Fruit fly (Drosophila melanogaster) whole organism, embryonic: ENCODE measurements around the gene CG6048.
A peak's percentile ranks its signal among the peaks of the same experiment; 100 is the strongest.

Experiments used
- Bdp1 ChIP-seq: fragments of 200-800 bp; sonication (Bioruptor generic); optimal IDR thresholded peaks from 3 replicates; lab custom pipeline; 2016; ENCODE audit warnings: missing biosample characterization, missing genetic modification characterization
- Blimp-1 ChIP-seq: fragments of 200-800 bp; sonication (Bioruptor generic); optimal IDR thresholded peaks from 3 replicates; lab custom pipeline; 2018; ENCODE audit warnings: missing biosample characterization, missing genetic modification characterization, mild to moderate bottlenecking, moderate library complexity, missing genetic modification reagents
- BtbVII ChIP-seq: fragments of 200-800 bp; sonication (Bioruptor generic); optimal IDR thresholded peaks from 3 replicates; lab custom pipeline; 2017; ENCODE audit warnings: missing biosample characterization, mild to moderate bottlenecking, missing genetic modification characterization
- Bteb2 ChIP-seq: fragments of 200-800 bp; sonication (Bioruptor generic); optimal IDR thresholded peaks from 2 replicates; lab custom pipeline; 2016; ENCODE audit warnings: missing biosample characterization, missing genetic modification characterization
- CG10267 ChIP-seq: fragments of 200-800 bp; sonication (Bioruptor generic); optimal IDR thresholded peaks from 2 replicates; lab custom pipeline; 2018; ENCODE audit warnings: missing biosample characterization, mild to moderate bottlenecking, missing genetic modification characterization, moderate library complexity
- CG11723 ChIP-seq: fragments of 200-800 bp; sonication (Bioruptor generic); optimal IDR thresholded peaks from 2 replicates; lab custom pipeline; 2017; ENCODE audit warnings: missing biosample characterization, mild to moderate bottlenecking, missing genetic modification characterization
- CG12104 ChIP-seq: fragments of 200-800 bp; sonication (Bioruptor generic); optimal IDR thresholded peaks from 3 replicates; lab custom pipeline; 2016; ENCODE audit warnings: missing biosample characterization, missing genetic modification characterization
- CG13287 ChIP-seq: fragments of 200-800 bp; sonication (Bioruptor generic); IDR thresholded peaks from 2 replicates; pipeline ENCODE4 v1.3.6; 2022; ENCODE audit warnings: missing biosample characterization, missing genetic modification characterization; ENCODE audit not compliant: partially characterized antibody
- CG14710 ChIP-seq: fragments of 200-800 bp; sonication (Bioruptor generic); optimal IDR thresholded peaks from 3 replicates; lab custom pipeline; 2019; ENCODE audit warnings: missing biosample characterization, mild to moderate bottlenecking, missing genetic modification characterization, moderate library complexity
- CG15479 ChIP-seq: fragments of 200-800 bp; sonication (Bioruptor generic); optimal IDR thresholded peaks from 3 replicates; lab custom pipeline; 2019; ENCODE audit warnings: missing biosample characterization, mild to moderate bottlenecking, missing genetic modification characterization, moderate library complexity
- CG1603 ChIP-seq: fragments of 200-800 bp; sonication (Bioruptor generic); optimal IDR thresholded peaks from 2 replicates; lab custom pipeline; 2019; ENCODE audit warnings: missing biosample characterization, mild to moderate bottlenecking, missing genetic modification characterization, moderate library complexity
- CG16813 ChIP-seq: fragments of 200-800 bp; sonication (Bioruptor generic); IDR thresholded peaks from 3 replicates; pipeline ENCODE4 v1.3.6; 2022; ENCODE audit warnings: missing biosample characterization, missing genetic modification characterization; ENCODE audit not compliant: partially characterized antibody
- CG17186 ChIP-seq: fragments of 200-800 bp; sonication (Bioruptor generic); optimal IDR thresholded peaks from 3 replicates; lab custom pipeline; 2017; ENCODE audit warnings: missing biosample characterization, missing genetic modification reagents, missing genetic modification characterization
- CG17912 ChIP-seq: fragments of 200-800 bp; sonication (Bioruptor generic); optimal IDR thresholded peaks from 2 replicates; lab custom pipeline; 2018; ENCODE audit warnings: missing biosample characterization, mild to moderate bottlenecking, missing genetic modification characterization
- CG2199 ChIP-seq: fragments of 200-800 bp; sonication (Bioruptor generic); IDR thresholded peaks from 3 replicates; pipeline ENCODE4 v1.3.6; 2022; ENCODE audit warnings: missing biosample characterization, missing genetic modification characterization
- CG31365 ChIP-seq: fragments of 200-800 bp; sonication (Bioruptor generic); optimal IDR thresholded peaks from 2 replicates; lab custom pipeline; 2018; ENCODE audit warnings: missing biosample characterization, mild to moderate bottlenecking, missing genetic modification characterization
- CG33213 ChIP-seq: fragments of 200-800 bp; sonication (Bioruptor generic); optimal IDR thresholded peaks from 3 replicates; lab custom pipeline; 2016; ENCODE audit warnings: missing biosample characterization, missing genetic modification characterization
- CG42726 ChIP-seq: fragments of 200-800 bp; sonication (Bioruptor generic); IDR thresholded peaks from 2 replicates; pipeline ENCODE4 v1.3.6; 2022; ENCODE audit warnings: missing biosample characterization, missing genetic modification characterization; ENCODE audit not compliant: partially characterized antibody
- CG7357 ChIP-seq: fragments of 200-800 bp; sonication (Bioruptor generic); IDR thresholded peaks from 3 replicates; pipeline ENCODE4 v1.3.6; 2022; ENCODE audit warnings: missing biosample characterization, missing genetic modification characterization
- CG7745 ChIP-seq: fragments of 200-800 bp; sonication (Bioruptor generic); optimal IDR thresholded peaks from 2 replicates; lab custom pipeline; 2018; ENCODE audit warnings: missing biosample characterization, mild to moderate bottlenecking, missing genetic modification characterization, moderate library complexity
- CHES-1-like ChIP-seq: fragments of 200-800 bp; sonication (Bioruptor generic); optimal IDR thresholded peaks from 2 replicates; lab custom pipeline; 2016; ENCODE audit warnings: missing biosample characterization, missing genetic modification characterization
- Dek ChIP-seq: fragments of 200-800 bp; sonication (Bioruptor generic); optimal IDR thresholded peaks from 3 replicates; lab custom pipeline; 2019; ENCODE audit warnings: missing biosample characterization, mild to moderate bottlenecking, missing genetic modification characterization, moderate library complexity
- Dp ChIP-seq: fragments of 200-800 bp; sonication (Bioruptor generic); optimal IDR thresholded peaks from 2 replicates; lab custom pipeline; 2018; ENCODE audit warnings: missing biosample characterization, mild to moderate bottlenecking, missing genetic modification characterization, moderate library complexity
- Ets65A ChIP-seq: fragments of 200-800 bp; sonication (Bioruptor generic); peaks from one replicate; lab custom pipeline; 2016; ENCODE audit warnings: missing biosample characterization, missing genetic modification characterization
- Lhr ChIP-seq: fragments of 200-800 bp; sonication (Bioruptor generic); optimal IDR thresholded peaks from 3 replicates; lab custom pipeline; 2017; ENCODE audit warnings: mild to moderate bottlenecking, missing biosample characterization, missing genetic modification reagents, missing genetic modification characterization
- Med ChIP-seq: fragments of 200-800 bp; sonication (Bioruptor generic); peaks from one replicate; lab custom pipeline; 2016; ENCODE audit warnings: missing biosample characterization, missing genetic modification characterization, mild to moderate bottlenecking, inconsistent platforms, moderate library complexity
- Pdp1 ChIP-seq, 2 experiments: fragments of 200-800 bp; sonication (Bioruptor generic); optimal IDR thresholded peaks; 3 replicates each; lab custom pipeline; 2016; ENCODE audit warnings: missing biosample characterization in 2 of 2, missing genetic modification characterization in 2 of 2, mild to moderate bottlenecking in 1 of 2, moderate library complexity in 1 of 2
- Side ChIP-seq: fragments of 200-800 bp; sonication (Bioruptor generic); optimal IDR thresholded peaks from 2 replicates; lab custom pipeline; 2016; ENCODE audit warnings: missing biosample characterization, missing genetic modification characterization
- Spps ChIP-seq: fragments of 200-800 bp; sonication (Bioruptor generic); optimal IDR thresholded peaks from 2 replicates; lab custom pipeline; 2018; ENCODE audit warnings: missing biosample characterization, mild to moderate bottlenecking, missing genetic modification characterization
- Vsx1 ChIP-seq: fragments of 200-800 bp; sonication (Bioruptor generic); optimal IDR thresholded peaks from 2 replicates; lab custom pipeline; 2017; ENCODE audit warnings: missing biosample characterization, mild to moderate bottlenecking, missing genetic modification characterization, missing genetic modification reagents
- amos ChIP-seq: fragments of 200-800 bp; sonication (Bioruptor generic); IDR thresholded peaks from 2 replicates; pipeline ENCODE4 v1.3.6; 2022; ENCODE audit warnings: missing biosample characterization, missing genetic modification characterization; ENCODE audit not compliant: partially characterized antibody
- chn ChIP-seq: fragments of 200-800 bp; sonication (Bioruptor generic); optimal IDR thresholded peaks from 2 replicates; lab custom pipeline; 2016; ENCODE audit warnings: missing biosample characterization, missing genetic modification characterization
- ci ChIP-seq: fragments of 200-800 bp; sonication (Bioruptor generic); IDR thresholded peaks from 3 replicates; pipeline ENCODE4 v1.3.6; 2022; ENCODE audit warnings: missing biosample characterization, missing genetic modification characterization
- exex ChIP-seq: fragments of 200-800 bp; sonication (Bioruptor generic); optimal IDR thresholded peaks from 4 replicates; lab custom pipeline; 2018; ENCODE audit warnings: missing biosample characterization, mild to moderate bottlenecking, missing genetic modification characterization, moderate library complexity
- fd102C ChIP-seq: fragments of 200-800 bp; sonication (Bioruptor generic); optimal IDR thresholded peaks from 2 replicates; lab custom pipeline; 2018; ENCODE audit warnings: missing biosample characterization, mild to moderate bottlenecking, missing genetic modification characterization, moderate library complexity
- gfzf ChIP-seq: fragments of 200-800 bp; sonication (Bioruptor generic); optimal IDR thresholded peaks from 2 replicates; lab custom pipeline; 2016; ENCODE audit warnings: missing biosample characterization, mild to moderate bottlenecking, missing genetic modification characterization, moderate library complexity
- gsb-n ChIP-seq: fragments of 200-800 bp; sonication (Bioruptor generic); optimal IDR thresholded peaks from 3 replicates; lab custom pipeline; 2018; ENCODE audit warnings: missing biosample characterization, mild to moderate bottlenecking, missing genetic modification characterization
- jing ChIP-seq: fragments of 200-800 bp; sonication (Bioruptor generic); optimal IDR thresholded peaks from 2 replicates; lab custom pipeline; 2018; ENCODE audit warnings: missing biosample characterization, mild to moderate bottlenecking, missing genetic modification characterization
- lmd ChIP-seq: fragments of 200-800 bp; sonication (Bioruptor generic); IDR thresholded peaks from 2 replicates; pipeline ENCODE4 v1.3.6; 2022; ENCODE audit warnings: missing biosample characterization, missing genetic modification characterization
- p53 ChIP-seq: fragments of 200-800 bp; sonication (Bioruptor generic); optimal IDR thresholded peaks from 2 replicates; lab custom pipeline; 2016; ENCODE audit warnings: missing biosample characterization, missing genetic modification characterization
- pan ChIP-seq, 4 experiments: fragments of >200 bp in 3 of 4; fragments of 200-800 bp in 1 of 4; sonication (Bioruptor generic) in 1 of 4; optimal IDR thresholded peaks in 3 of 4; IDR thresholded peaks in 1 of 4; 2 replicates each; pipeline versions ENCODE4 v1.3.6 to Lab custom; 2017 to 2022; ENCODE audit warnings: missing biosample characterization in 2 of 4, missing genetic modification characterization in 2 of 4, mixed read lengths in 1 of 4
- peb ChIP-seq: fragments of 200-800 bp; sonication (Bioruptor generic); IDR thresholded peaks from 2 replicates; pipeline ENCODE4 v1.3.6; 2022; ENCODE audit warnings: missing biosample characterization, missing genetic modification characterization
- pita ChIP-seq: fragments of 200-800 bp; sonication (Bioruptor generic); optimal IDR thresholded peaks from 2 replicates; lab custom pipeline; 2017; ENCODE audit warnings: missing biosample characterization, mild to moderate bottlenecking, missing genetic modification characterization
- pzg ChIP-seq: fragments of 200-800 bp; sonication (Bioruptor generic); optimal IDR thresholded peaks from 3 replicates; lab custom pipeline; 2018; ENCODE audit warnings: missing biosample characterization, mild to moderate bottlenecking, missing genetic modification characterization, moderate library complexity
- sna ChIP-seq: fragments of 200-800 bp; sonication (Bioruptor generic); IDR thresholded peaks from 2 replicates; pipeline ENCODE4 v1.3.6; 2022; ENCODE audit warnings: missing biosample characterization, missing genetic modification characterization; ENCODE audit not compliant: partially characterized antibody
- stwl ChIP-seq: fragments of 200-800 bp; sonication (Bioruptor generic); optimal IDR thresholded peaks from 3 replicates; lab custom pipeline; 2018; ENCODE audit warnings: missing biosample characterization, mild to moderate bottlenecking, missing genetic modification characterization, moderate library complexity
- toy ChIP-seq: fragments of 200-800 bp; sonication (Bioruptor generic); IDR thresholded peaks from 2 replicates; pipeline ENCODE4 v1.3.6; 2022; ENCODE audit warnings: missing biosample characterization, missing genetic modification characterization
- vvl ChIP-seq: fragments of 200-800 bp; sonication (Bioruptor generic); IDR thresholded peaks from 2 replicates; pipeline ENCODE4 v1.3.6; 2022; ENCODE audit warnings: missing biosample characterization, missing genetic modification characterization
- zen ChIP-seq: fragments of 200-800 bp; sonication (Bioruptor generic); optimal IDR thresholded peaks from 3 replicates; lab custom pipeline; 2018; ENCODE audit warnings: missing biosample characterization, mild to moderate bottlenecking, missing genetic modification characterization, moderate library complexity

The CG6048 gene

DNA sequence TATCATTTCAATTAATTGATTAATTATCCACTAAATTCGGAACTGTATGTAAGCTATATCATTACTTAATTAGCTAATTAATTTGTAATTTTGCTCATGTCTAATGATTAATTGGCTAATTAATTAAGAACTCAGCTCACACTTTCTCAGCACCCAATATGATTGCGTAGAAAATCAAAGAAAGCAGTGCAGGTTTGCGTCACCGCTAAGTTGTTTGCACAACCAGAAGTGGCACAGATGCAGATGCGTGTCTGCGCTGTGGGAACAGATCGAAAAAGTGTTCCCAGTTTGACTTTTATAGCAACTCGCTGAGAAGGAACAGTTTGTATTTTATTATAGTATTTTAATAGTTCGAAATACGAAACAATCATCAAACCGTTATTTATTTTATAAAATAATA, 39.8 kb downstream of the CG6048 start (continued):
- TF ChIP-seq CG17912 (GFP tag; lab: Kevin White, UChicago) (peak; percentile 12), BtbVII (GFP tag; lab: Kevin White, UChicago) (no peak), p53 (no peak), lmd (GFP tag; lab: Robert Waterston, UW) (no peak), CG42726 (peak; percentile 61; the same call in 1 of the 2 replicates), CG11723 (GFP tag; lab: Kevin White, UChicago) (no peak), CG14710 (tag; lab: Kevin White, UChicago) (peak; percentile 36), CG17186 (no peak), chn (GFP tag; lab: Kevin White, UChicago) (no peak), fd102C (GFP tag; lab: Kevin White, UChicago) (no peak), CG33213 (peak; percentile 22), Spps (tag; lab: Kevin White, UChicago) (no peak), peb (GFP tag; lab: Robert Waterston, UW) (no peak), CHES-1-like (GFP tag; lab: Kevin White, UChicago) (no peak), CG7745 (tag; lab: Kevin White, UChicago) (peak; percentile 85), amos (GFP tag; lab: Robert Waterston, UW) (peak; percentile 22; the same call in 1 of the 2 replicates), CG7357 (GFP tag; lab: Robert Waterston, UW) (no peak), CG1603 (tag; lab: Kevin White, UChicago) (peak; percentile 54), CG13287 (peak; percentile 8; the same call in 1 of the 2 replicates), CG16813 (no peak), Med (GFP tag; lab: Kevin White, UChicago) (peak; percentile 79), pzg (GFP tag; lab: Kevin White, UChicago) (peak; percentile 10), pita (GFP tag; lab: Kevin White, UChicago) (peak; percentile 91), Blimp-1 (GFP tag; lab: Kevin White, UChicago) (peak; percentile 0), Bdp1 (GFP tag; lab: Kevin White, UChicago) (no peak), Vsx1 (GFP tag; lab: Kevin White, UChicago) (peak; percentile 95), CG2199 (peak; percentile 25; the same call in 1 of the 3 replicates), Dek (tag; lab: Kevin White, UChicago) (peak; percentile 3), Lhr (GFP tag; lab: Kevin White, UChicago) (peak; percentile 44), vvl (GFP tag; lab: Robert Waterston, UW) (peak; percentile 34; the same call in 1 of the 2 replicates), Pdp1 (GFP tag; optimal IDR thresholded peaks at IDR 0.05; lab: Kevin White, UChicago) (peak in 1 of 2 experiments; percentile 54), CG12104 (no peak), gfzf (GFP tag; lab: Kevin White, UChicago) (peak; percentile 4), jing (GFP tag; lab: Kevin White, UChicago) (no peak), Side (GFP tag; lab: Kevin White, UChicago) (no peak), toy (GFP tag; lab: Robert Waterston, UW) (no peak), pan (optimal IDR thresholded peaks at IDR 0.05; lab: Kevin White, UChicago) (no peak), pan (GFP tag; optimal IDR thresholded peaks at IDR 0.05 in 1 of 2, IDR thresholded peaks at IDR 0.05 in 1 of 2) (peak in 1 of 2 experiments; percentile 25), Dp (GFP tag; lab: Kevin White, UChicago) (no peak), Ets65A (GFP tag; lab: Kevin White, UChicago) (peak; percentile 76), CG10267 (tag; lab: Kevin White, UChicago) (peak; percentile 5), sna (no peak), Bteb2 (GFP tag; lab: Kevin White, UChicago) (no peak), zen (peak; percentile 74), gsb-n (tag; lab: Kevin White, UChicago) (peak; percentile 20), CG15479 (GFP tag; lab: Kevin White, UChicago) (peak; percentile 73), stwl (tag; lab: Kevin White, UChicago) (peak; percentile 60), exex (tag; lab: Kevin White, UChicago) (no peak), ci (0 out of 3 replicates have a peak, but pooled peaks have one; percentile 42), CG31365 (tag; lab: Kevin White, UChicago) (peak; percentile 96)
